Fruit fly (Drosophila melanogaster) whole organism, embryonic: Measurements from ENCODE around the gene CG18810.

Experiments used
- B-H2 ChIP-seq: fragments of 200-800 bp; sonication (Bioruptor generic); optimal IDR thresholded peaks from 2 replicates; lab custom pipeline; 2018; ENCODE audit warnings: missing biosample characterization, mild to moderate bottlenecking, missing genetic modification characterization
- CG11456 ChIP-seq: fragments of 200-800 bp; sonication (Bioruptor generic); IDR thresholded peaks from 3 replicates; pipeline ENCODE4 v1.3.6; 2022; ENCODE audit warnings: missing biosample characterization, missing genetic modification characterization
- CG16779 ChIP-seq: fragments of 200-800 bp; sonication (Bioruptor generic); IDR thresholded peaks from 2 replicates; pipeline ENCODE4 v1.3.6; 2022; ENCODE audit warnings: missing biosample characterization, missing genetic modification characterization
- CG7357 ChIP-seq: fragments of 200-800 bp; sonication (Bioruptor generic); IDR thresholded peaks from 3 replicates; pipeline ENCODE4 v1.3.6; 2022; ENCODE audit warnings: missing biosample characterization, missing genetic modification characterization
- pnt ChIP-seq: fragments of 200-800 bp; sonication (Bioruptor generic); optimal IDR thresholded peaks from 3 replicates; lab custom pipeline; 2016; ENCODE audit warnings: missing biosample characterization, missing genetic modification characterization
- trh ChIP-seq: fragments of 200-800 bp; sonication (Bioruptor generic); optimal IDR thresholded peaks from 2 replicates; lab custom pipeline; 2016; ENCODE audit warnings: missing biosample characterization, missing genetic modification characterization

DNA sequence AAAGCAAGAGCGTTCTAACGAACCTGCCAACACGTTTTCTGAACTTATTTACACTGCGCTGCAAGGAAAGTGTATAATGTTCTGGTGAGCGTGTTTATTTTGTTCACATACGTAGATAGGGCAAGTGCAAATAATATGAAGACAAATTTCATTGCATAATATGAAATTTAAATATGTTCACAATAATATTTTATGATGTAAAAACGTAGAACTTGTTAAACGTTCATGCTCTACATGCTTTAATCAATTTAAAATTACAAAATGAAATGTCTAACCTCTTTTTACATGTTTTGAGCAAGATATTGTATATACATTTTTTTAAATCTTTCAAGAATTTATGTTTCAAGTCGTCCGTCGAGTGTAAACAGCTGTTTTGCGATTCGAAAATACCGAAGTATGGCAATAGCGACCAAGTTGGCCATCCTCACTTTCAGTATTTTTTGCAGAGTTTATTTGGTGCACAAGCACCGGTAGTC, 3.3 kb upstream of the CG18810 start, which contains the start of the genes phr6-4 and CG2608:
- TF ChIP-seq trh (GFP tag; lab: Kevin White, UChicago) (peak; percentile 71), pnt (GFP tag; lab: Kevin White, UChicago) (peak; percentile 91), B-H2 (peak; percentile 82), CG7357 (GFP tag; lab: Robert Waterston, UW) (peak; percentile 82), CG11456 (GFP tag; lab: Robert Waterston, UW) (peak; percentile 84), CG16779 (GFP tag; lab: Robert Waterston, UW) (no peak)
